Fruit fly (Drosophila melanogaster) whole organism, embryonic: ENCODE data around the gene dsx-c73A.
A peak's percentile ranks its signal among the peaks of the same experiment; 100 is the strongest.

ENCODE experiments used
- Aef1 ChIP-seq: fragments of 200-800 bp; sonication (Bioruptor generic); IDR thresholded peaks from 3 replicates; pipeline ENCODE4 v1.3.6; 2022; ENCODE audit warnings: missing biosample characterization, missing genetic modification characterization
- CG10147 ChIP-seq: fragments of 200-800 bp; sonication (Bioruptor generic); optimal IDR thresholded peaks from 2 replicates; lab custom pipeline; 2019; ENCODE audit warnings: missing biosample characterization, mild to moderate bottlenecking, missing genetic modification characterization, moderate library complexity
- CG10462 ChIP-seq: fragments of 200-800 bp; sonication (Bioruptor generic); optimal IDR thresholded peaks from 2 replicates; lab custom pipeline; 2016; ENCODE audit warnings: missing biosample characterization, missing genetic modification characterization
- CG11093 ChIP-seq: fragments of 200-800 bp; sonication (Bioruptor generic); IDR thresholded peaks from 3 replicates; pipeline ENCODE4 v1.3.6; 2022; ENCODE audit warnings: missing biosample characterization, missing genetic modification characterization
- CG11696 ChIP-seq: fragments of 200-800 bp; sonication (Bioruptor generic); IDR thresholded peaks from 2 replicates; pipeline ENCODE4 v1.3.6; 2022; ENCODE audit warnings: missing biosample characterization, missing genetic modification characterization
- CG12219 ChIP-seq: fragments of 200-800 bp; sonication (Bioruptor generic); optimal IDR thresholded peaks from 3 replicates; lab custom pipeline; 2018; ENCODE audit warnings: missing biosample characterization, mild to moderate bottlenecking, missing genetic modification characterization
- CG12942 ChIP-seq: fragments of 200-800 bp; sonication (Bioruptor generic); optimal IDR thresholded peaks from 3 replicates; lab custom pipeline; 2016; ENCODE audit warnings: missing biosample characterization, missing genetic modification characterization
- CG1529 ChIP-seq: fragments of 200-800 bp; sonication (Bioruptor generic); optimal IDR thresholded peaks from 3 replicates; lab custom pipeline; 2018; ENCODE audit warnings: missing biosample characterization, missing genetic modification characterization
- CG17612 ChIP-seq: fragments of 200-800 bp; sonication (Bioruptor generic); IDR thresholded peaks from 2 replicates; pipeline ENCODE4 v1.3.6; 2022; ENCODE audit warnings: missing biosample characterization, missing genetic modification characterization
- CG2202 ChIP-seq: fragments of 200-800 bp; sonication (Bioruptor generic); optimal IDR thresholded peaks from 2 replicates; lab custom pipeline; 2018; ENCODE audit warnings: missing biosample characterization, mild to moderate bottlenecking, missing genetic modification characterization
- CG6854 ChIP-seq: fragments of 200-800 bp; sonication (Bioruptor generic); optimal IDR thresholded peaks from 3 replicates; lab custom pipeline; 2017; ENCODE audit warnings: missing biosample characterization, mild to moderate bottlenecking, missing genetic modification characterization
- CG8359 ChIP-seq: fragments of 200-800 bp; sonication (Bioruptor generic); optimal IDR thresholded peaks from 2 replicates; lab custom pipeline; 2017; ENCODE audit warnings: missing biosample characterization, mild to moderate bottlenecking, missing genetic modification characterization, borderline replicate concordance
- CG8388 ChIP-seq: fragments of 200-800 bp; sonication (Bioruptor generic); optimal IDR thresholded peaks from 2 replicates; lab custom pipeline; 2019; ENCODE audit warnings: missing biosample characterization, mild to moderate bottlenecking, missing genetic modification characterization, moderate library complexity
- CG8478 ChIP-seq: fragments of >200 bp; optimal IDR thresholded peaks from 2 replicates; lab custom pipeline; 2018
- Dad ChIP-seq: fragments of 200-800 bp; sonication (Bioruptor generic); optimal IDR thresholded peaks from 3 replicates; lab custom pipeline; 2016; ENCODE audit warnings: missing biosample characterization, missing genetic modification characterization
- Ets65A ChIP-seq: fragments of 200-800 bp; sonication (Bioruptor generic); peaks from one replicate; lab custom pipeline; 2016; ENCODE audit warnings: missing biosample characterization, missing genetic modification characterization
- Fer3 ChIP-seq: fragments of 200-800 bp; sonication (Bioruptor generic); optimal IDR thresholded peaks from 2 replicates; lab custom pipeline; 2018; ENCODE audit warnings: missing biosample characterization, mild to moderate bottlenecking, missing genetic modification characterization, moderate library complexity
- HLH4C ChIP-seq: fragments of 200-800 bp; sonication (Bioruptor generic); IDR thresholded peaks from 3 replicates; pipeline ENCODE4 v1.3.6; 2022; ENCODE audit warnings: missing biosample characterization, missing genetic modification characterization; ENCODE audit not compliant: partially characterized antibody
- Hand ChIP-seq: fragments of 200-800 bp; sonication (Bioruptor generic); optimal IDR thresholded peaks from 2 replicates; lab custom pipeline; 2017; ENCODE audit warnings: mild to moderate bottlenecking, missing biosample characterization, missing genetic modification reagents, missing genetic modification characterization
- Meics ChIP-seq: fragments of 200-800 bp; sonication (Bioruptor generic); optimal IDR thresholded peaks from 2 replicates; lab custom pipeline; 2017; ENCODE audit warnings: missing biosample characterization, mild to moderate bottlenecking, missing genetic modification characterization
- NK7.1 ChIP-seq: fragments of 200-800 bp; sonication (Bioruptor generic); optimal IDR thresholded peaks from 3 replicates; lab custom pipeline; 2016; ENCODE audit warnings: missing biosample characterization, missing genetic modification characterization
- Rx ChIP-seq: fragments of 200-800 bp; sonication (Bioruptor generic); IDR thresholded peaks from 2 replicates; pipeline ENCODE4 v1.3.6; 2022; ENCODE audit warnings: missing biosample characterization, missing genetic modification characterization
- Sin3A ChIP-seq: fragments of >200 bp; optimal IDR thresholded peaks from 2 replicates; lab custom pipeline; 2018
- Sry-β ChIP-seq: fragments of 200-800 bp; sonication (Bioruptor generic); optimal IDR thresholded peaks from 2 replicates; lab custom pipeline; 2018; ENCODE audit warnings: missing biosample characterization, mild to moderate bottlenecking, missing genetic modification characterization, moderate library complexity
- ara ChIP-seq: fragments of 200-800 bp; sonication (Bioruptor generic); IDR thresholded peaks from 2 replicates; pipeline ENCODE4 v1.3.6; 2022; ENCODE audit warnings: missing biosample characterization, missing genetic modification characterization
- crp ChIP-seq, 2 experiments: fragments of 200-800 bp; sonication (Bioruptor generic); optimal IDR thresholded peaks; 2 replicates in 1 of 2; 3 replicates in 1 of 2; lab custom pipeline; 2017; ENCODE audit warnings: missing biosample characterization in 2 of 2, missing genetic modification characterization in 2 of 2, mild to moderate bottlenecking in 1 of 2, moderate library complexity in 1 of 2
- dati ChIP-seq: fragments of 200-800 bp; sonication (Bioruptor generic); IDR thresholded peaks from 2 replicates; pipeline ENCODE4 v1.3.6; 2022; ENCODE audit warnings: missing biosample characterization, missing genetic modification characterization
- disco-r ChIP-seq: fragments of 200-800 bp; sonication (Bioruptor generic); optimal IDR thresholded peaks from 2 replicates; lab custom pipeline; 2016; ENCODE audit warnings: missing biosample characterization, missing genetic modification characterization
- ems ChIP-seq: fragments of 200-800 bp; sonication (Bioruptor generic); optimal IDR thresholded peaks from 3 replicates; lab custom pipeline; 2016; ENCODE audit warnings: missing biosample characterization, missing genetic modification characterization
- gem ChIP-seq: fragments of 200-800 bp; sonication (Bioruptor generic); optimal IDR thresholded peaks from 2 replicates; lab custom pipeline; 2019; ENCODE audit warnings: missing biosample characterization, mild to moderate bottlenecking, missing genetic modification characterization, moderate library complexity
- hb ChIP-seq: fragments of 200-800 bp; sonication (Bioruptor generic); IDR thresholded peaks from 3 replicates; pipeline ENCODE4 v1.3.6; 2022; ENCODE audit warnings: missing biosample characterization, missing genetic modification characterization; ENCODE audit not compliant: partially characterized antibody
- jumu ChIP-seq: fragments of 200-800 bp; sonication (Bioruptor generic); optimal IDR thresholded peaks from 3 replicates; lab custom pipeline; 2016; ENCODE audit warnings: missing biosample characterization, missing genetic modification characterization
- klu ChIP-seq: fragments of 200-800 bp; sonication (Bioruptor generic); IDR thresholded peaks from 2 replicates; pipeline ENCODE4 v1.3.6; 2022; ENCODE audit warnings: missing biosample characterization, missing genetic modification characterization
- knrl ChIP-seq: fragments of 200-800 bp; sonication (Bioruptor generic); IDR thresholded peaks from 3 replicates; pipeline ENCODE4 v1.3.6; 2022; ENCODE audit warnings: missing biosample characterization, missing genetic modification characterization; ENCODE audit not compliant: partially characterized antibody
- mam ChIP-seq: fragments of 200-800 bp; sonication (Bioruptor generic); optimal IDR thresholded peaks from 3 replicates; lab custom pipeline; 2016; ENCODE audit warnings: missing biosample characterization, missing genetic modification characterization
- nau ChIP-seq: fragments of 200-800 bp; sonication (Bioruptor generic); optimal IDR thresholded peaks from 3 replicates; lab custom pipeline; 2017; ENCODE audit warnings: missing biosample characterization, mild to moderate bottlenecking, missing genetic modification characterization, missing genetic modification reagents
- nerfin-1 ChIP-seq: fragments of 200-800 bp; sonication (Bioruptor generic); optimal IDR thresholded peaks from 3 replicates; lab custom pipeline; 2019; ENCODE audit warnings: missing biosample characterization, mild to moderate bottlenecking, missing genetic modification characterization, moderate library complexity
- pho ChIP-seq: fragments of 200-800 bp; sonication (Bioruptor generic); optimal IDR thresholded peaks from 2 replicates; lab custom pipeline; 2016; ENCODE audit warnings: missing biosample characterization, missing genetic modification characterization
- prd ChIP-seq, 3 experiments: fragments of >200 bp in 2 of 3; fragments of 200-800 bp in 1 of 3; sonication (Bioruptor generic) in 1 of 3; optimal IDR thresholded peaks in 2 of 3; IDR thresholded peaks in 1 of 3; 2 replicates in 2 of 3; 3 replicates in 1 of 3; pipeline versions ENCODE4 v1.3.6 to Lab custom; 2017 to 2022; ENCODE audit warnings: missing biosample characterization in 1 of 3, missing genetic modification characterization in 1 of 3
- pum ChIP-seq: fragments of 200-800 bp; sonication (Bioruptor generic); optimal IDR thresholded peaks from 2 replicates; lab custom pipeline; 2016; ENCODE audit warnings: missing biosample characterization, missing genetic modification characterization
- shn ChIP-seq: fragments of 200-800 bp; sonication (Bioruptor generic); optimal IDR thresholded peaks from 3 replicates; lab custom pipeline; 2016; ENCODE audit warnings: missing biosample characterization, missing genetic modification characterization
- slp2 ChIP-seq: fragments of 200-800 bp; sonication (Bioruptor generic); optimal IDR thresholded peaks from 2 replicates; lab custom pipeline; 2016; ENCODE audit warnings: missing biosample characterization, missing genetic modification characterization
- stc ChIP-seq: fragments of 200-800 bp; sonication (Bioruptor generic); IDR thresholded peaks from 2 replicates; pipeline ENCODE4 v1.3.6; 2022; ENCODE audit warnings: missing biosample characterization, missing genetic modification characterization
- tll ChIP-seq, 2 experiments: fragments of 200-800 bp in 1 of 2; fragments of >200 bp in 1 of 2; sonication (Bioruptor generic) in 1 of 2; optimal IDR thresholded peaks; 2 replicates each; lab custom pipeline; 2017 to 2019; ENCODE audit warnings: missing biosample characterization in 2 of 2, missing genetic modification characterization in 2 of 2, mild to moderate bottlenecking in 1 of 2, moderate library complexity in 1 of 2
- tup ChIP-seq: fragments of 200-800 bp; sonication (Bioruptor generic); optimal IDR thresholded peaks from 2 replicates; lab custom pipeline; 2016; ENCODE audit warnings: missing biosample characterization, mild to moderate bottlenecking, missing genetic modification characterization, moderate library complexity
- wdn ChIP-seq: fragments of 200-800 bp; sonication (Bioruptor generic); IDR thresholded peaks from 2 replicates; pipeline ENCODE4 v1.3.6; 2022; ENCODE audit warnings: missing biosample characterization, missing genetic modification characterization
- wor ChIP-seq: fragments of 200-800 bp; sonication (Bioruptor generic); IDR thresholded peaks from 2 replicates; pipeline ENCODE4 v1.3.6; 2022; ENCODE audit warnings: missing biosample characterization, missing genetic modification characterization
- zfh2 ChIP-seq: fragments of 200-800 bp; sonication (Bioruptor generic); optimal IDR thresholded peaks from 2 replicates; lab custom pipeline; 2016; ENCODE audit warnings: missing biosample characterization, missing genetic modification characterization

The dsx-c73A gene

dm6 chr3L:16417024-16417423 lies 34.7 kb downstream of the dsx-c73A start, which contains the start of gene GluRS-m (continued):
- no peak for TF ChIP-seq Aef1 (GFP tag; lab: Robert Waterston, UW)

DNA sequence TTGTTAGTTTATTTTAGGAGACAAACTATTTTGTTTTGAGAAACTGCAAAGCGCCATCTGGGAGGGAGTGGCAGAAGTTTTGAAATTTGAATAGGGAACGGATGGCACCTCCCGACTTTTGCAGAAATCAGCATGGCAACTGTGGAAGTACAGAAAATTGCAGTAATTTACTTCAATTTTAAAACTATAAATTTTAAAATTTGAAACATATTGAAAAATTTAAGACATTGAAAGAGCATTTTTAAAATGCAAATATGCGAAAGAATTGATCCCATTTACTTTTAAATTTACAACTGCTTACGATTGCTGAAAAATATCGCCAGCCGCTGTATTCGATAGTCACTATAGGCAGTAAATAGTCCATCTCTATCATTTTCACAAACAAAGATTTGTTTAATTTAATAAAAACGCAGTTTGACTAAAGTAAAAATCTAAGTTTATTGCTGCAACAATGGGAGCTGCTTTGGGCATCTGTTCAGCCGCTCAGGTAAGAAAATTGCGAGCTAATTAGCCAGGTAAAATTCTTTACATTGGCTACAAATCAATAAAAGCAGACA lies 39.3 kb downstream of the dsx-c73A start, which contains the start of gene Serinc:
Gene Serinc (plus strand): TSS at position 329 of the 557 bp plus-strand sequence.
- TF ChIP-seq stc (GFP tag; lab: Robert Waterston, UW) (no peak), NK7.1 (no peak), Meics (GFP tag; lab: Kevin White, UChicago) (peak; percentile 57), prd (optimal IDR thresholded peaks at IDR 0.05; lab: Kevin White, UChicago) (no peak), prd (GFP tag; IDR thresholded peaks at IDR 0.05; lab: Robert Waterston, UW) (peak; percentile 59; the same call in 2 of the 3 replicates), Hand (no peak), Dad (GFP tag; lab: Kevin White, UChicago) (peak; percentile 69), ara (GFP tag; lab: Robert Waterston, UW) (peak; percentile 44; the same call in 1 of the 2 replicates), gem (tag; lab: Kevin White, UChicago) (no peak), CG17612 (GFP tag; lab: Robert Waterston, UW) (no peak), CG1529 (GFP tag; lab: Kevin White, UChicago) (peak; percentile 7), mam (GFP tag; lab: Kevin White, UChicago) (peak; percentile 63), pho (GFP tag; lab: Kevin White, UChicago) (peak; percentile 45), disco-r (GFP tag; lab: Kevin White, UChicago) (no peak), shn (GFP tag; lab: Kevin White, UChicago) (peak; percentile 46), ems (GFP tag; lab: Kevin White, UChicago) (peak; percentile 42), Fer3 (tag; lab: Kevin White, UChicago) (peak; percentile 46), crp (GFP tag; optimal IDR thresholded peaks at IDR 0.05; lab: Kevin White, UChicago) (peak in 1 of 2 experiments; percentile 50), CG10147 (GFP tag; lab: Kevin White, UChicago) (peak; percentile 57), CG6854 (GFP tag; lab: Kevin White, UChicago) (no peak), CG12942 (GFP tag; lab: Kevin White, UChicago) (peak; percentile 28), zfh2 (GFP tag; lab: Kevin White, UChicago) (peak; percentile 55), dati (GFP tag; lab: Robert Waterston, UW) (no peak), slp2 (peak; percentile 8), CG8359 (no peak), CG8388 (GFP tag; lab: Kevin White, UChicago) (peak; percentile 26), Sry-β (GFP tag; lab: Kevin White, UChicago) (no peak), knrl (GFP tag; lab: Robert Waterston, UW) (peak; percentile 99), CG11093 (GFP tag; lab: Robert Waterston, UW) (no peak), tup (no peak), nau (no peak), tll (GFP tag; optimal IDR thresholded peaks at IDR 0.05; lab: Kevin White, UChicago) (no peak), Sin3A (peak; percentile 22), CG8478 (lab: Kevin White, UChicago) (no peak), hb (GFP tag; lab: Robert Waterston, UW) (peak; percentile 98), pum (GFP tag; lab: Kevin White, UChicago) (peak; percentile 17), Rx (GFP tag; lab: Robert Waterston, UW) (no peak), nerfin-1 (tag; lab: Kevin White, UChicago) (peak; percentile 61), CG10462 (no peak), jumu (GFP tag; lab: Kevin White, UChicago) (peak; percentile 51), klu (GFP tag; lab: Robert Waterston, UW) (no peak), HLH4C (peak; percentile 95), CG12219 (GFP tag; lab: Kevin White, UChicago) (no peak), Ets65A (GFP tag; lab: Kevin White, UChicago) (peak; percentile 97), CG11696 (no peak), wdn (GFP tag; lab: Robert Waterston, UW) (no peak), wor (GFP tag; lab: Robert Waterston, UW) (no peak; the same call in 1 of the 2 replicates), CG2202 (peak; percentile 30)
